Worm (Caenorhabditis elegans): ENCODE results near the gene nas-1.

ce11 chrIII:13390789-13391188, 14.8 kb upstream of the nas-1 start:
- TF ChIP-seq lin-15B (tag; optimal IDR thresholded peaks at IDR 0.05) (no peak), nhr-11 (tag; optimal IDR thresholded peaks at IDR 0.05) (no peak)
